Worm (Caenorhabditis elegans): Measurements from ENCODE around the gene tbx-35.

ce11 chrII:5541685-5542084, 16.5 kb upstream of the tbx-35 start, which contains the start of gene C17C3.24:
- TF ChIP-seq ztf-11 (tag; optimal IDR thresholded peaks at IDR 0.05), result no peak
- TF ChIP-seq ham-2 (GFP tag; optimal IDR thresholded peaks at IDR 0.05), result no peak
- TF ChIP-seq snpc-4 (tag; optimal IDR thresholded peaks at IDR 0.05), result no peak
- TF ChIP-seq nhr-12 (tag; optimal IDR thresholded peaks at IDR 0.05), result no peak
- no peak for TF ChIP-seq nhr-237 (tag; optimal IDR thresholded peaks at IDR 0.05)
- no peak for TF ChIP-seq ces-1 (GFP tag; optimal IDR thresholded peaks at IDR 0.05)
- TF ChIP-seq elt-3 (tag; optimal IDR thresholded peaks at IDR 0.05), result no peak
- no peak for TF ChIP-seq lsy-2 (tag; optimal IDR thresholded peaks at IDR 0.05)

Data from whole organism, mixed stage, embryonic.